Fruit fly (Drosophila melanogaster) ovary, adult (tissue): ENCODE results near the gene Tsr1.

Source experiments
- CG17801 ChIP-seq: fragments of 200-800 bp; optimal IDR thresholded peaks from 2 replicates; lab custom pipeline; 2019; ENCODE audit warnings: missing biosample characterization, mild to moderate bottlenecking, missing genetic modification characterization, moderate library complexity; ENCODE audit not compliant: partially characterized antibody

Gene Tsr1

DNA sequence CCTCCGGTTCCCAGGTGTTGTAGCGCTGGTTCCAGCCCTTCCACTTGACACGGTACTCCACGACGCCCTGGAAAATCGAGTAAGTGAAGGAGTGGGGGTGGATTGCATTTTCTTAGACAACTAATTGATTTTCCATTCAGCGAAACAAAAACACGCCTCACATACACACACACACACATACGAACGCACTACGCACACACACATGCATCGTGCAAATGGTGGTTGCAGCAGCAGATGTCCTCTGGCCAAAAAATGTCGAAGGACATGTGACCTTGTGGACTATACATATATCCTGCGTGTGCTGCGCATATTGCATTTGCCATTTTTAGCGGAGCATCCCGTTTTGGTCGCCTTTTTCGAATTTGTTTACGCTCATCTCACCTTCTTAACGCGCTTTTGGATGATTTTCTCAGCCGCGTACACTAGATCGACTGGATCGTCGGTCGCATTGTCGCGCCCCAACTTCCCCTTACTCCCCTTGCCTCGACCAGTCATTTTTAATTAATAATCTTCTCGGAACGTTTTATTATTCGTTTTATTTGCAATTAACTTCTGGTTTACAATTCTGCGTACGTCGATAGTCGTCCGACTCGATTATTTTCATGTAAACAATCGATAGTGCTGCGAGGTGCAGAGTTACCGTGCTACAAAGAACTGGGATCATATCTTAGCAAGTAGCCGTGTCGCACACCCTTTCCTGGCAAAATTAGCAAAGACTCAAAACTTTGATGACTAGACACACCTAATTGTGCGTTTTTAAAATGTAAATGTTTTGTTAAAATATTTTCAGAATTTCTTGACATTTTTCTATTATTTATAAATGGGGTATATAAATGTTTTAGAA is 17.4 kb upstream of the Tsr1 start, which contains the start of gene Pc:
TSS of gene Pc (minus strand) at position 605 of the 844 bp plus-strand sequence.
- peak; percentile 9 for TF ChIP-seq CG17801

DNA sequence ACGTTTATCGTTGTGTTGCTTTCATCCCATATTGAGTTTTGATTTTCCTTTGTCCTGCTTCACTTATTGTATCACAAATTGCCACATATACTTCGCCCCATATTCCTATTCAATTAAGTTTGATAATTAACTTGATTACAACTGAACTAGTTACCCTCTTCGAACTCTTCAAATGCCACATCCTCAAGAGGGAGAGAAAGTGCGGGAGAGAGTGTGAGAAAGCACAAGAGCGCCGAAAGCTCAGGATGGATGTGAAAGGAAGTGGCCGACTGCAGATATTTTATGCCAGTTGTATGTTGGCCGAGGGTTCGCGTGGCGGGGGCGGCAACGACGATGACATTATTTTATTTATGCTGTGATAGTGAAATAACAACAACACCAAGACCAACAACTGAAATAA is 16.5 kb upstream of the Tsr1 start, which contains the start of gene Rab26:
TSS of gene Rab26 (plus strand) at position 301 of the 400 bp plus-strand sequence.
- no peak for TF ChIP-seq CG17801

DNA sequence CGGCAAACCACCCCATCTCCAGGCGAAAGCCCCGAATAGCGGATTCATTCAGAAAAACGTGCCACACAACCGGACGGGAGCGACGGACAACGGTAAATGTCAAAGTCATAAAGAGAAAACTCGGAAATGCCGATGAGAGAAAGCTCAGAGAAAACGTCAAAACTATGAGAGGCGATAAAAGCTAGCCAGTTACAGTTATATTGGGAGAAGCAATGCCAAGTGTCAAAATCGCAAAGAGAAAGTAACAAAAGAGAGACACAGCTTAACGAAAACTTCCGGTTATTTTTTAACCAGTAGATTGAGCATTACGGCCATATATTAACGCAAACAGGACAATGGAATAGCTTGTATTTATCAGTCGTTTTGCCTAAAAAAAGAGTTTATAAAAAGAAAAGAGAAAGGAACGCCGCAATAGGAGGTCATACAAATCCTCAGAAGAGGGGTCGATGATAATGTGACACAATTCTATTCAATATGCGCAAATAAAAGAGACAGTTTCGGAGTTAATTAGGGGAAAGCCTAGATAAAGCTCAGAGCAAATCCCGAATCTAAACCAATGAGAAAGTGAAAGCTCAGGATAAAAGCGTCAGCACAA is 15.6 kb upstream of the Tsr1 start:
- no peak for TF ChIP-seq CG17801

DNA sequence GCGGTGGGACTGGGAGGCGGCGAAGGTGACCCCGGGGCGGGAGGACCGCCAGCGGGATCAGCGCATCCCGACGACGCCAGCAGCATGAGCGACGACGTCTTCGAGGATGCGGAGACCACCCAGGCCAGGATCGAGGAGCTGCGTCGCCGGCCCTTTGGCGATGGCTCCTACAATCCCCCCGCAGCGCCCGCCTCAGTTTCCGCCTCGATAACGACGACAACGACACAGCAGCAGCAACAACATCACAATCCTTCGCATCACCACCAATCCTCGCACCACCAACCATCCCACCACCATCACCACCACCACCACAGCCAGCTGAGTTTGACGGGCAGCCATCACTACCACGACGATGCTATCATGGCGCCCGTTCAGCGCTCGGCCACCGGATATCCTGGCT is 15.1 kb upstream of the Tsr1 start:
- TF ChIP-seq CG17801, result no peak

DNA sequence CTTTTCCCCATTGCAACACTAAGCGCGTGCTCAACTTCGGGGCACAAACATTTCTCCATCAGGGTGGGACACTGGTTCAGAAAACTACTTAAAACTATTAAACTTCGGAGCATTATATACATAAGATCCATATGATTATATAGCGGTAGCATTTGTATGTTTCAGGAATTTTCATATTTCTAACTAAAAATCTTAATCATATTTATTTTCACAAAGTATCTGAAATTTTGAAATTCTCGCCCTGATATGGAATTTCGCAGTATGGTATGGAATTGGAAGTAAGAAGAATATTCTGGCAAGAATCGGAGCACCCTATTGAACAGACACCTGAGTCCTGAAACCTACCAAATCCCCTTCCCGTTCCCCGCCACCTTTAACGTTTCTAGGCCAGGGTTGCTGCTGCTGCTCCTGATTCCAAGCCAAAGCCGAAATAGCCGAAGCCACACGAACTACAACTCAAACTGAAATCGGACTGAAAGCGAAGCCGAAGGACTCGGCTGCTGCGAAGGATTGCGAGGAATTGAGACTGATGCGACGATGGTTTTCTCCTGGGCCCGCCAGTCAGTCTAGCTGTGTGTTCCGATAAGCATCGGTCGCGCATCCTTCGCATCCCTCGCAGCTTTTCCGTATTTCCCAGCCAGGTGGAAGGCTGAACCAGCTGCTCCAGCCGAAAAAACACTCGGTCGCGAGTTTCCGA is 13.1 kb upstream of the Tsr1 start:
- no peak for TF ChIP-seq CG17801

DNA sequence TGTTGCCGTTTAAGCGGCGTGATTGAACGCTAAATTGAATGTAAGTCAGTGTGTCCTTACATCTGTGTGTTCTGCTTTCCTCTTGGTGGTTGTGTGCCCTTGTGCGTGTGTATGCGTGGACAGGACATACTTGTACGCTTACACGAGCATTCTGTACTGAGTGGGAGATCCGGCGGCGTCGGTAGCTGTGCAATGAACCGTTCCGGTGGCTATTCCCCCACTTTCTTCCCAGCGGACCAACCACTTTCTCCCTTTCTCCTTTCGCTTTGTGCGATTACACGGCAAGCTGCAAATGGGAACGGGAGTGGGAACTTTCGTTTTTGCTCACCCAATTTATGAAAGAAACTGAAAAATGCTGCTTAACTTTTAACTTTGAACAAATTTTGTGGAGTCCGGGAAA is 10.3 kb upstream of the Tsr1 start:
- no peak for TF ChIP-seq CG17801

DNA sequence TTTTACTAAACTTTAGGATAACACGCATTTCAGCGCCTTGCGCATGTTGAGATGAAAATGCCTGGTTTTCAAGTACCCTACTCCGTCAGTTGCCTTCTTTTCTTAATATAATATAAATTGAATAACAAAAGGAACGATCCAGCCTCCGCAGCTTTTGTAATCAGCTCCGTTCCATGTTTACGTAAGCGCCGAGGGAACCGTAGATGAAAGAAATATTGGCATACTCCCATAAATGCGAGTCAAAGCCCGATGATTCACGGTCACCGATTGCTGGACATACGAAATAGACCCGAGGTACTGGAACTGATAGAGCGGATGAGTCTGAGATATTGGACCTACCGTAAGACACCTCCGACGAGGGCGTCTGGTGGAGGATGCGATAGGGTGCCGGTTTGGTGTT is 7.6 kb downstream of the Tsr1 start:
- TF ChIP-seq CG17801, result no peak

DNA sequence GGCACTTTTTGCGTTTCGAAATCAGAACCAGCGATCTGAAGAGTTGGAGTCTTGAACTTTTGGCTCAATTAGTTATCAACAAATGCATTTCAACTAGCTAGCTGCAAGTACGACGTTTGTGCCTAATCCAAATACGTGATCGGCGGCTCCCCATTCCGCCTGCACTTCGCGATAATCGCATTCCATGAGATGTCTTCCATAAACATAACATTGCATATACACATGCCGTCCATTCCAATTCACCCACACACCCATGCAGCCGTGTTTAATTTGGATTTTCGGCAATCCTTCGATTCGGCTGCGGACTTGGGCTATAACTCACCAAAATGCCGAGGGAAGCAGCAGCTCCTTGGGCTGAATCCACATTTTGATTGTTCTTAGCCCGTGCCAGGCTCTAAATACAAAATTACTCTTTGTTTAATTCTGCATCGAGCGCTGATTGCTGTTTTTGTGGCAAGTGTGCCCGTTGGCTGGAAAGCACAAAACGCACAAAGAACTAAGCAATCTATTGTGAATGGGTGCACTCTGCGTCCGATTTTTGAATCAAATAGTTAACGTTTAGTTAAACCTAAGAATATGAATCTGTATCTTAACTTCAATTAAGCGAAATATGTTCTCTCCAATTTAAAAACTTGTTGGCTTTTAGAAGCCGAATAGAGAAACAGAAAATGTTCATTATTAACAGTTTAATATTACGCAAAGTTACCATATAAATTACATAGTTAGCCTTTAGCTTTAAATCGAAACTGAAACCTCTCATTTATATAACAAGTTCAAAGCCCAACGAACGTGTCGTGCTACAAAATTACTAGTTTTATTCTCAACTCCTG is 8.5 kb downstream of the Tsr1 start, which contains the start of the genes Tbc1d8-9 and CG32436:
TSS of gene Tbc1d8-9 (minus strand) at position 463 of the 830 bp plus-strand sequence.
TSS of gene CG32436 (plus strand) at position 780 of the 830 bp plus-strand sequence.
- TF ChIP-seq CG17801, result peak; percentile 19

DNA sequence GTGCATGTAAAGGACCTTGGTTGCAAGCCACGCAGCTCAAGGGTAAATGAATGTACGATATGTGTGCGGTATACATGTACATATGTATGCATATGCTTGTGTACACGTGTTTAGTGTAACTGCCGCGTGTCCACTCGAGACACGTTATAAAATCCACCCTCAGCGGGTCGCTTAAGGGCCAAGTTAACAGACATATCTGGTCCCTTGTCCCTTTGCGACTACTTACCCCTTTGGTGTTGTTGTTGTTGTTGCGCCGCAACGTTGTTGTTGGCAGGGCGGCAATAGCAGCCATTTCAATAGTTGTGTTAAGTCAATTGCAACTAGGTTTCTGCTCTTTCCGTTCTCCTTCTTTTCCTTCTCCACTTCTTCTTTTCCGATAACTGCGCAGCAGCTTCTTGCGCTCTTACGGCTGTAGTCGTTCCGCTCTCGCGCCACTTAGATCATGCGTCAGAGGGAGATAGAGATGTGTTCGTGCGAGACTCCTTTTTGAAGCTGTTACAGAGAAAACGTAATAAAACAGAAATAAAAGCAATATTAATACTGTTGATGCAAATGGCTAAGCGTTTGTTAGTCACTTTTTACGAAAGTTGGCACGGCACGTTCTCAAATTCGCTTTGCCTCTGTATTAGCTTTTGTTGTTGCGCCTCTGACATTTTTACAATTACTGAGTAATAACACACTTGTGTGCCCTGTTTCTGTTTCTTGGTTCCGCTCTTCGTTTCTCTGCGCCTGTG is 11.6 kb downstream of the Tsr1 start:
- no peak for TF ChIP-seq CG17801

DNA sequence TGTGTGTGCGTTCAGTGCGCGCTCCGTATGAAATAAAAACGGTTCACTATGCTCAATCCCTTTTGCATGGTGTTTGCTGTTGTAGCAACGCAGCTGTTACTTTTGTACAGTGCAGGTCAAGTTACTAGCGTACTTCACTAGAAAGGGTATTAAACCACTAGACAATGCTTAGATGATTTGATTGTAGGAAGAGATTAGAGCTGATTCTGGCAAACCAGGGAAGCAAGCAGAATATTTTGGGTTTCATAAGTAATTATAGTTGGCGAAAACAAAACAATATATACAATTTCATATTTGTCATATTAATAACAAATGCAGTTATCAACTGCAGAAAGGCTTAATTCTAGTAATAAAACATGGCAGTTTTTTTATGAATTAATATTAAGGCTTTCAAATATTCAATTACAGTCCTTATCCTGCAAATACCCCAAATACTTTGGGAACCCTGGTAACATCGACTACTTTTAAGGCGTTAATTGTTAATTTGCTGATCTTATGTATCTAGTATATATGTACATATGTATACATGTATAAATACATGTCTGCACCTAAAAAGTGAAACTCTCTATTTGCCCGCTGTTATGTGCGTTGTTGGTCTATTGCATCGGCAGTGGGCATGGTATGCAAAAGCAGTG is 12.3 kb downstream of the Tsr1 start:
- TF ChIP-seq CG17801, result no peak

DNA sequence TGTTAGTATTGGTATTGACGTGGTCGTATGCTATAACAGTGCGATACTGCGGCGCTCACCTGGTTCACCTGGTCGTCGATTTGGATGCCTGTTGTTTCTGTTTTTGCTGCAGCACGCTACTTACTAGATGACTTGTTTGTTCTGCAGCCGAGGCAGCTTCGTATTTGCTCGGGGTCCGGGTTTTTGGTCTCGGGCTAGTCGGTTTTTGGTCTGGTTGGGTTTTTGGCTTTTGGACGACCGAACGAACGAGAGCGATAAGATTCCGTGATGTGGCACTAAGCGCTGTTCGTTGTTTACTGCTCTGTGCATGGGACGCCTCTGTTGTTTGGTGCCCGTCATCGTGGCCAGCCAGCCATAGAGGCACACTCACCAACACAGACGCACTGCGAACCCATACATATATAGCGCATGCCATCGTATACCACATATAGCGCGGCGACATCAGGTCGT is 14.0 kb downstream of the Tsr1 start, which contains the start of gene ebd2:
TSS of gene ebd2 (minus strand) at position 306 of the 450 bp plus-strand sequence.
- no peak for TF ChIP-seq CG17801

DNA sequence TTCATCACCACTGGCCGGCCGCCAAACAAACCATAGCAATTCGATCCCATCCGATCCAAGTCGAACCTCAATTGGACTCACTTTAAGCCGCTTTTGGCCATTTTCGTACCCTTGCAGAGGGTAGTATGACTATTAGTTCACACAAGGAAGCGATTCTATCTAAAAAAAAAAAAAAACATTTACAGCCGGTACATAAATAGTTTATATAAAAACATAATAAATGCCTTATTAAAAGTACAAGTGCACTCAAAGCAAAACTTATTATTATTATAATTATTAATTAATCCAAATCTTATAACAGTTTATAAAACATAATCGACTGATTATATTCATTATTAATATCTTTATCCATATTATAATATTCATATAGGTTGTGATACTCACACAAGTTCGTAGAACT is 21.4 kb downstream of the Tsr1 start, which contains the start of gene CG12971:
TSS of gene CG12971 (minus strand) at position 101 of the 400 bp plus-strand sequence.
- no peak for TF ChIP-seq CG17801

DNA sequence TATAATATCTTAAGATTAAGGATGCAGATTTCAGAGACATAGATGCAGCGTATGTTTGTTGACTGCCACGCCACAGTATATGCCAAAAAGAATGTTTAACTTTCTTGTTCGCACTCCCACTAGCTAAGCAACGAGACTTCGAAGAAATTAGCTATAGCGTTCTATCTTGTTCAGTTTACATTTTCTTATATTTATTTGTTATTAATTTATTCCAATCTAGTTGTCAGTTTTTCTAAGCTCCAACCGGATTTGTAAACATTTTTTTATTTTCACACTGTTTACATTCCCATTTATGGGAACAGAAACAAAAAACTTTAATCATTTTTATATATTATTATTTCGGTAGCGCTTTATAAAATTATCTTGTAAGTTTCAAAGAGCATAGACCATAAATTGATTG is 22.4 kb downstream of the Tsr1 start, which contains the start of gene CG32437:
TSS of gene CG32437 (plus strand) at position 301 of the 400 bp plus-strand sequence.
- no peak for TF ChIP-seq CG17801

DNA sequence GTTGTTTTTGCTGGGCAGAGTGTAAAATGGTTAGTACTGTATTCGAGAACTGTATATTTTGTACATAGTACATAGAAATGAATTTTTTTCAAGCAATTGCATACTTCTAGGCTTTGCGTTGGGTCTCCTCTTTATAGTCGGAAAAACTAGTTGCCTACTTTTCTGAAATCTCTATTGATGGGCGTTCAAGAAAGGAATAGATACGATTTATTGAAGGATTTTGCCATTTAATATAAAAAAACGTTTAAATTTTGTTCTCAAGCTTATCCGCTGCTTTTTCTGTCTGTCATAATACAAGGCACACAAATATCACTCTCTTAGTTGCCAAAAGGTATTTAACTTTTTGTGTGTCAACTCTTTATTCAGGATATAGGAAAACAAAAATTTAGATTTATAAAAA is 24.9 kb downstream of the Tsr1 start, which contains the start of gene CG32440:
TSS of gene CG32440 (plus strand) at position 301 of the 400 bp plus-strand sequence.
- TF ChIP-seq CG17801, result no peak
